Fruit fly (Drosophila melanogaster): Measurements from ENCODE around the gene CG46459.

DNA sequence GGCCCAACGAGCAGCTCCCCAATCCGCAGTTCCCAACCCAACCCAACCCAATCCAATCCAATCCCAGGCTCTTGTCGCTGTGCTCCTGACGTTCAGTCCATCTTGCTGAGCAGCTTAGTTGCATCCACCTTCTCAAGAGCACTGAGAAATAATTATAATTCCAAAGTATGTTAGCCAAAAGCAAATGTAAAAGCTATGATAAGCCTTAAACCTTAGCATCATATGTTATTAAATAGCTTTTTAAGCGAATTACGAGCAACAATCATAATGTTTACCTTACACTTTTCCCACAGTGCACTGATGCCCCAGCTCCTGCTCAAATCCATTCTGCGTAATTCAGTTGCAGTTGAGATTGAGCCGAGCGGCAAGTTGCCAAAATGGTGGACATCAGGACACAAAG is 26.5 kb upstream of the CG46459 start:
- TF ChIP-seq psq (optimal IDR thresholded peaks at IDR 0.05), result no peak
- no peak for TF ChIP-seq h (optimal IDR thresholded peaks at IDR 0.05)
